Worm (Caenorhabditis elegans): ENCODE measurements around the gene pir-2.
"Not testable (repeated sequence)": the region's sequence is repeated elsewhere in the genome, so short reads cannot be mapped to it uniquely, and the experiment has no call there.

Gene pir-2

ce11 chrIII:9439399-9439798, 4.0 kb downstream of the pir-2 start, which contains the start of gene F54C8.1:
F54C8.1 (plus strand) TSS chrIII:9439699.
- TF ChIP-seq ztf-16 (tag; optimal IDR thresholded peaks at IDR 0.05) (no peak), lin-11 (tag; optimal IDR thresholded peaks at IDR 0.05) (no peak), ceh-24 (tag; optimal IDR thresholded peaks at IDR 0.05) (no peak), K02D7.2 (tag; optimal IDR thresholded peaks at IDR 0.05) (no peak), hlh-6 (tag; optimal IDR thresholded peaks at IDR 0.05) (no peak), pat-9 (tag; optimal IDR thresholded peaks at IDR 0.05) (no peak), pag-3 (tag; optimal IDR thresholded peaks at IDR 0.05; ENCODE audit: borderline replicate concordance) (no peak), unc-55 (GFP tag; optimal IDR thresholded peaks at IDR 0.05) (no peak), unc-86 (tag; optimal IDR thresholded peaks at IDR 0.05) (no peak), ceh-9 (tag; optimal IDR thresholded peaks at IDR 0.05) (no peak)

ce11 chrIII:9434999-9435398, 8.4 kb downstream of the pir-2 start:
- TF ChIP-seq fax-1 (tag; optimal IDR thresholded peaks at IDR 0.05) (no peak), hlh-8 (tag; optimal IDR thresholded peaks at IDR 0.05) (no peak), syd-9 (tag; optimal IDR thresholded peaks at IDR 0.05) (no peak), rnt-1 (tag; optimal IDR thresholded peaks at IDR 0.05) (no peak), pax-1 (tag; optimal IDR thresholded peaks at IDR 0.05) (no peak), eyg-1 (tag; optimal IDR thresholded peaks at IDR 0.05) (no peak)

- TF ChIP-seq nhr-11 (tag; optimal IDR thresholded peaks at IDR 0.05) = no peak
- no peak for TF ChIP-seq lim-6 (tag; optimal IDR thresholded peaks at IDR 0.05)
- no peak for TF ChIP-seq K09A11.1 (tag; optimal IDR thresholded peaks at IDR 0.05; ENCODE audit: insufficient read depth)
Observed at ce11 chrIII:9433576-9434107, 9.8 kb downstream of the pir-2 start, which contains the start of gene cpar-1. cpar-1 (plus strand) TSS chrIII:9434057.

ce11 chrIII:9426301-9426700, 17.1 kb downstream of the pir-2 start, which contains the start of gene T26G10.5:
T26G10.5 (minus strand) TSS chrIII:9426401.
- TF ChIP-seq tbx-2 (tag; optimal IDR thresholded peaks at IDR 0.05) (no peak), unc-55 (GFP tag; optimal IDR thresholded peaks at IDR 0.05) (no peak), madf-2 (tag; optimal IDR thresholded peaks at IDR 0.05) (no peak), ttx-3 (tag; optimal IDR thresholded peaks at IDR 0.05) (no peak), ama-1 (optimal IDR thresholded peaks at IDR 0.05) (no peak), fax-1 (tag; optimal IDR thresholded peaks at IDR 0.05) (no peak), unc-42 (tag; optimal IDR thresholded peaks at IDR 0.05) (no peak), lin-11 (tag; optimal IDR thresholded peaks at IDR 0.05) (no peak), nfya-1 (tag; optimal IDR thresholded peaks at IDR 0.05) (no peak), ceh-22 (tag; optimal IDR thresholded peaks at IDR 0.05) (no peak), pros-1 (tag; optimal IDR thresholded peaks at IDR 0.05) (no peak)

- not testable (repeated sequence) for TF ChIP-seq ref-2 (tag; optimal IDR thresholded peaks at IDR 0.05); sox-2 (GFP tag; IDR thresholded peaks at IDR 0.05); ttx-3 (tag; optimal IDR thresholded peaks at IDR 0.05)
Observed at ce11 chrIII:9420231-9420630, 23.2 kb downstream of the pir-2 start, which contains the start of gene T26G10.4. T26G10.4 (plus strand) TSS chrIII:9420531.

ce11 chrIII:9413340-9413739, 30.1 kb downstream of the pir-2 start, which contains the start of gene T26G10.3:
T26G10.3 (minus strand) TSS chrIII:9413440.
- TF ChIP-seq madf-2 (tag; optimal IDR thresholded peaks at IDR 0.05) (no peak), ceh-18 (tag; optimal IDR thresholded peaks at IDR 0.05) (no peak), tbx-7 (tag; optimal IDR thresholded peaks at IDR 0.05) (no peak), elt-2 (tag; optimal IDR thresholded peaks at IDR 0.05) (no peak), ceh-30 (tag; optimal IDR thresholded peaks at IDR 0.05) (no peak), pag-3 (tag; optimal IDR thresholded peaks at IDR 0.05; ENCODE audit: borderline replicate concordance) (no peak), unc-3 (GFP tag; conservative IDR thresholded peaks at IDR 0.05) (no peak), unc-3 (tag; optimal IDR thresholded peaks at IDR 0.05) (no peak), fkh-6 (tag; optimal IDR thresholded peaks at IDR 0.05) (no peak), dve-1 (tag; optimal IDR thresholded peaks at IDR 0.05) (no peak), eyg-1 (tag; optimal IDR thresholded peaks at IDR 0.05) (no peak), odd-2 (tag; optimal IDR thresholded peaks at IDR 0.05) (no peak), ceh-45 (GFP tag; IDR thresholded peaks at IDR 0.05) (no peak)
